Fruit fly (Drosophila melanogaster): ENCODE measurements around the gene Lgr1.

- no peak for TF ChIP-seq Dll (optimal IDR thresholded peaks at IDR 0.05)
- TF ChIP-seq pan (optimal IDR thresholded peaks at IDR 0.05): no peak
- TF ChIP-seq psq (optimal IDR thresholded peaks at IDR 0.05): no peak
These were observed 51.4 kb downstream of the Lgr1 start for dm6 chr3R:17776952-17777407.

Data from whole organism.